Fruit fly (Drosophila melanogaster): ENCODE measurements around the gene CG10435.

DNA sequence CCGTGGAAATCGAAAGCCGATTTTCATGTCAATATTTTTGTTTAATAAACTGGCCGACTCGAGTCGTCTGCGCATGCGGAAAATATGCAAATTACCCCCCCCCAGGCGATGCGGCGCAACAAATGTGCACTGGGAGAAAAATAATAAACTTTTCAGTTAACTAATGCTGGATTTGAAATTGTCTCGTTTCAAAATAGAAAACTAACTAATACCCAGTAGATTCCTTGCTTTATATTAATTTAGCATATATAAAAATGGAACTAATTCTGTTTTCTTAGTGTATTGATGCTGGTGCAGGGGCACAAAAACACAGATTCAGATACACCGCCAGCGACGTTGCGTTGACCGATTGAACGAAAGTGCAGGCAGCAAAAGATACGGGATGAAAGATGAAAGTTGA, 24.9 kb upstream of the CG10435 start:
- TF ChIP-seq CG32121 (GFP tag; IDR thresholded peaks at IDR 0.05) (peak; percentile 81), CG34367 (tag; optimal IDR thresholded peaks at IDR 0.05) (peak; percentile 22), CG8159 (tag; optimal IDR thresholded peaks at IDR 0.05) (peak; percentile 64), Pif1B (GFP tag; optimal IDR thresholded peaks at IDR 0.05) (peak; percentile 37), EcR (GFP tag; optimal IDR thresholded peaks at IDR 0.05) (no peak), CG15710 (tag; optimal IDR thresholded peaks at IDR 0.05) (peak; percentile 4), gl (tag; optimal IDR thresholded peaks at IDR 0.05) (no peak), CG4496 (GFP tag; IDR thresholded peaks at IDR 0.05) (peak; percentile 86), Snoo (tag; optimal IDR thresholded peaks at IDR 0.05) (peak; percentile 1)
